Worm (Caenorhabditis elegans) whole organism, young adult: Measurements from ENCODE around the gene F47G3.1.

Experiments used
- F49E8.2 ChIP-seq: sonication (generic microtip); optimal IDR thresholded peaks from 3 replicates; lab custom pipeline; 2017; ENCODE audit warnings: missing genetic modification characterization, mild to moderate bottlenecking, missing compliant biosample characterization, antibody characterized with exemption, moderate library complexity; ENCODE audit not compliant: insufficient read depth
- ama-1 ChIP-seq, 3 experiments: fragments of 150-350 bp in 1 of 3; sonication (generic microtip) in 2 of 3; optimal IDR thresholded peaks; 2 replicates each; lab custom pipeline; 2014 to 2018; ENCODE audit warnings: missing biosample characterization in 2 of 3, missing genetic modification characterization in 2 of 3, missing genetic modification reagents in 2 of 3
- pbrm-1 ChIP-seq: fragments of 200-800 bp; sonication (Bioruptor generic); IDR thresholded peaks from 2 replicates; pipeline ENCODE4 v1.3.6; 2022; ENCODE audit warnings: missing genetic modification reagents, missing genetic modification characterization, missing compliant biosample characterization

DNA sequence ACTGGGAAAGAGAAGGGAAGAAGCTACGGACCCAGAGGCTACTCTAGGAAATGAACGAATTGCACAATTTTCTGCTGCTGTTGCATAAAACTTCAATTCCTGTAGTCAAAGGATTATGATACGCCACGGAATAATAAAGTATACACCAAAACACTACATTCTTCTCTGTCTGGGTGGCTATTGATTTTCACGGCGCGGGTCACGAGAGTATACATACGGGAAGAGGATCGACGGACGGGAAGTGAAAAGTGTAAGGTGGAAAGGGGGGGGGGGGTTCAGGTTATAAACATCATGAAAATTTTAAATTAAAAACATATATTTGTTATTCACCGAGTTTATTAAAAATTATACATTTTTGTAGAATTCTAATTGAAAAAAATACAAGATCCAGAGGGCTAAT is 53.8 kb downstream of the F47G3.1 start:
- TF ChIP-seq pbrm-1 (no peak), ama-1 (optimal IDR thresholded peaks at IDR 0.05; lab: Kevin White, UChicago) (no peak), ama-1 (GFP tag; optimal IDR thresholded peaks at IDR 0.05; lab: Kevin White, UChicago) (no peak), F49E8.2 (tag; lab: Kevin White, UChicago) (no peak)
